Worm (Caenorhabditis elegans) whole organism, L2 larva: ENCODE measurements around the gene C49A9.6.

ENCODE experiments used
- aly-2 ChIP-seq: fragments of 150-350 bp; optimal IDR thresholded peaks from 2 replicates; lab custom pipeline; 2014; ENCODE audit warnings: missing biosample characterization, missing genetic modification characterization
- blmp-1 ChIP-seq: sonication (generic microtip); optimal IDR thresholded peaks from 2 replicates; lab custom pipeline; 2017; ENCODE audit warnings: missing genetic modification characterization, mild to moderate bottlenecking, missing compliant biosample characterization, antibody characterized with exemption, moderate library complexity; ENCODE audit not compliant: insufficient read depth
- egl-27 ChIP-seq: sonication (generic microtip); optimal IDR thresholded peaks from 3 replicates; lab custom pipeline; 2017; ENCODE audit warnings: missing biosample characterization, missing genetic modification reagents, missing genetic modification characterization
- fos-1 ChIP-seq: fragments of 150-350 bp; optimal IDR thresholded peaks from 2 replicates; lab custom pipeline; 2014; ENCODE audit warnings: missing biosample characterization, missing genetic modification characterization
- lin-13 ChIP-seq: fragments of 150-350 bp; optimal IDR thresholded peaks from 2 replicates; lab custom pipeline; 2014; ENCODE audit warnings: missing biosample characterization, missing genetic modification reagents, missing genetic modification characterization
- skn-1 ChIP-seq: sonication (generic microtip); optimal IDR thresholded peaks from 2 replicates; lab custom pipeline; 2017; ENCODE audit warnings: missing biosample characterization, missing genetic modification characterization
- sma-3 ChIP-seq: sonication (generic microtip); optimal IDR thresholded peaks from 2 replicates; lab custom pipeline; 2016; ENCODE audit warnings: missing genetic modification reagents, missing genetic modification characterization, missing compliant biosample characterization
- unc-55 ChIP-seq: fragments of 150-350 bp; sonication (generic microtip); optimal IDR thresholded peaks from 3 replicates; lab custom pipeline; 2014; ENCODE audit warnings: missing biosample characterization, missing genetic modification reagents, missing genetic modification characterization
- unc-62 ChIP-seq: fragments of 150-350 bp; optimal IDR thresholded peaks from 2 replicates; lab custom pipeline; 2014; ENCODE audit warnings: missing biosample characterization, missing genetic modification reagents, missing genetic modification characterization
- zag-1 ChIP-seq: fragments of 150-350 bp; optimal IDR thresholded peaks from 2 replicates; lab custom pipeline; 2014; ENCODE audit warnings: missing biosample characterization, missing genetic modification characterization

DNA sequence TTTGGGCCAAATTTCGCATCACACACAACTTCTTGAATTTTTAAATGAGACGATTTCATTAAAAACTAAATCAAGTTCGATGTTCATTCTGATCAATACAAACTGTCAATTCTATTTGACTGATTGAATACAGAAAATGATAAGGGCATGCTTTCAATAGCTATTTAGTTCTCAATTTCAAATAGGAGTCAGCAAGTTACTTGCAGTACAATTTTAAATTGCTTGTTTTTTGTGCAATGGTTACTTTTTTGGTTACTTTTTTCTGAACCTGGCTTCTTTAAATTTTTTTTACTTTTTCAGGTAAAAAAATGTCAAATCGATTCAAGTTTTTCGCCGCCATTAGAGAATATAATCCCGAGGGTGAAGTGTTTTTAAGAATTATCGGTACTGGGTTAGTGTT, 14.4 kb downstream of the C49A9.6 start, which contains the start of gene C49A9.2:
- TF ChIP-seq sma-3 (GFP tag; lab: Kevin White, UChicago): no peak
- TF ChIP-seq blmp-1: no peak
- TF ChIP-seq zag-1: no peak
- TF ChIP-seq skn-1 (tag; lab: Kevin White, UChicago): no peak
- TF ChIP-seq unc-62 (GFP tag; lab: Kevin White, UChicago): no peak
- no peak for TF ChIP-seq egl-27 (tag; lab: Kevin White, UChicago)
- no peak for TF ChIP-seq lin-13 (GFP tag; lab: Kevin White, UChicago)
- TF ChIP-seq unc-55 (GFP tag; lab: Kevin White, UChicago): no peak
- no peak for TF ChIP-seq fos-1 (tag; lab: Kevin White, UChicago)
- TF ChIP-seq aly-2: no peak
